Fruit fly (Drosophila melanogaster): Measurements from ENCODE around the gene CG11714.

The CG11714 gene

DNA sequence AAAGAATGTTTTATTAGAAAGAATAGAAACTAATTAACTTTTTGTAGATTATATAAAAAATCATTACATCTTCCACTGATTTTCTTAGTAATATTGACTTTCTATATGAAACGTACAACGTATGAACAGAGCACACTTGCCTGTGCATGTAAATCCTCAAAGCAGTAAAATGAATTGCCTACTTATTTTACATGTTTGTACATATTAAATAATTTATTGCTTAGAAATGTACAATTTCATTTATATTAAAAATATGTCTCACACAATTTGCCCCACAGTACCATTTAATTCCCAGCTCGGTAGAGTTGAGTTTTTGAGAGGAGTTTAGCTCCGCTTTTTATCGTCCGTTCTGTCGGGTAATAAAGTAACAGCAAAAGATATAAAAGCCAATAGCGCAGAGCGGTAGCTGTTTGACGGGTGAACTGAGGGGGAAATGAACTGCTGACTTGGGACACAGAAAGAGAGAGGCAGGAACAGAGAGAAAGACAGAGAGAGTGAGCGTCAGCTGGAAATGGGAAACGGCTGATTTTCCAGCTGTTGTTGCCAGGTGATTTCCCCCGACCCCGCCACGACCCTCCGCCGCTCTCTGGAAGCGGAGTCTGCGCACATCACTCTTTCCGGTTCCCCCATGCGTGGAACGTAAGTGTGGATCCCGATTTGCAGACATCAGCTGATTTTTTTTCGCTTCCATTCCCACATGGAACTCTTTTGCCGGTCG, 29.3 kb downstream of the CG11714 start (continued):
- TF ChIP-seq CG2712 (tag; optimal IDR thresholded peaks at IDR 0.05): no peak
- TF ChIP-seq Atf3 (GFP tag; optimal IDR thresholded peaks at IDR 0.05): no peak
- TF ChIP-seq CG17359 (tag; optimal IDR thresholded peaks at IDR 0.05): peak; percentile 30
- TF ChIP-seq Dek (tag; optimal IDR thresholded peaks at IDR 0.05): no peak
- TF ChIP-seq CG31224 (GFP tag; IDR thresholded peaks at IDR 0.05): no peak
- no peak for TF ChIP-seq Fer2 (tag; optimal IDR thresholded peaks at IDR 0.05)
- TF ChIP-seq trh (GFP tag; optimal IDR thresholded peaks at IDR 0.05): no peak
- TF ChIP-seq CG8765 (GFP tag; IDR thresholded peaks at IDR 0.05): no peak
- TF ChIP-seq dm (GFP tag; optimal IDR thresholded peaks at IDR 0.05): no peak
- peak; percentile 86 for TF ChIP-seq HLHmδ (GFP tag; optimal IDR thresholded peaks at IDR 0.05)
- TF ChIP-seq Dip3 (GFP tag; optimal IDR thresholded peaks at IDR 0.05): no peak
- no peak for TF ChIP-seq CG7357 (GFP tag; IDR thresholded peaks at IDR 0.05)
- TF ChIP-seq zf30C (GFP tag; optimal IDR thresholded peaks at IDR 0.05): no peak
- TF ChIP-seq nau (GFP tag; optimal IDR thresholded peaks at IDR 0.05): peak; percentile 41
- no peak for TF ChIP-seq CG18011 (GFP tag; optimal IDR thresholded peaks at IDR 0.05)
- TF ChIP-seq CG15514 (GFP tag; optimal IDR thresholded peaks at IDR 0.05): peak; percentile 25
- TF ChIP-seq da (GFP tag; optimal IDR thresholded peaks at IDR 0.05): no peak
- no peak for TF ChIP-seq CG14860 (GFP tag; IDR thresholded peaks at IDR 0.05; ENCODE audit: partially characterized antibody)
- no peak for TF ChIP-seq CG7987 (GFP tag; optimal IDR thresholded peaks at IDR 0.05)
- no peak for TF ChIP-seq Camta (GFP tag; optimal IDR thresholded peaks at IDR 0.05)
- TF ChIP-seq CG17385 (GFP tag; optimal IDR thresholded peaks at IDR 0.05): peak; percentile 32
- 0 out of 3 replicates have a peak, but pooled peaks have one; percentile 9 for TF ChIP-seq HLH4C (GFP tag; IDR thresholded peaks at IDR 0.05; ENCODE audit: partially characterized antibody)
- no peak for TF ChIP-seq Antp (GFP tag; optimal IDR thresholded peaks at IDR 0.05)
- no peak for TF ChIP-seq Nf-YB (GFP tag; optimal IDR thresholded peaks at IDR 0.05)
- peak; percentile 6 for TF ChIP-seq CTCF (GFP tag; optimal IDR thresholded peaks at IDR 0.05)
- TF ChIP-seq CG17361 (GFP tag; IDR thresholded peaks at IDR 0.05): no peak
- no peak for TF ChIP-seq CG15601 (tag; optimal IDR thresholded peaks at IDR 0.05)
- no peak for TF ChIP-seq Sox100B (GFP tag; optimal IDR thresholded peaks at IDR 0.05)
- TF ChIP-seq C15 (GFP tag; IDR thresholded peaks at IDR 0.05): no peak
- no peak for TF ChIP-seq vnd (GFP tag; IDR thresholded peaks at IDR 0.05; ENCODE audit: partially characterized antibody)
- peak; percentile 78; the same call in 2 of the 4 replicates for TF ChIP-seq chinmo (GFP tag; IDR thresholded peaks at IDR 0.05; ENCODE audit: partially characterized antibody)
- TF ChIP-seq pros (GFP tag; optimal IDR thresholded peaks at IDR 0.05): peak; percentile 51
- no peak for TF ChIP-seq CG2889 (GFP tag; IDR thresholded peaks at IDR 0.05)
- no peak for TF ChIP-seq grn (GFP tag; optimal IDR thresholded peaks at IDR 0.05)
- TF ChIP-seq CG10543 (GFP tag; optimal IDR thresholded peaks at IDR 0.05): peak; percentile 34
- no peak for TF ChIP-seq H2.0 (GFP tag; IDR thresholded peaks at IDR 0.05)
- no peak for TF ChIP-seq Deaf1 (tag; optimal IDR thresholded peaks at IDR 0.05)
- peak; percentile 9 for TF ChIP-seq CG12299 (tag; optimal IDR thresholded peaks at IDR 0.05)
- TF ChIP-seq Rx (GFP tag; IDR thresholded peaks at IDR 0.05): no peak
- no peak for TF ChIP-seq CG7372 (GFP tag; IDR thresholded peaks at IDR 0.05)
- peak; percentile 45 for TF ChIP-seq CG1832 (GFP tag; optimal IDR thresholded peaks at IDR 0.05)
- TF ChIP-seq jumu (GFP tag; optimal IDR thresholded peaks at IDR 0.05): no peak
- no peak for TF ChIP-seq CG9609 (GFP tag; optimal IDR thresholded peaks at IDR 0.05)
- TF ChIP-seq CG11695 (GFP tag; IDR thresholded peaks at IDR 0.05): no peak
- peak; percentile 76; the same call in 2 of the 3 replicates for TF ChIP-seq ci (GFP tag; IDR thresholded peaks at IDR 0.05)
- TF ChIP-seq Asciz (GFP tag; optimal IDR thresholded peaks at IDR 0.05): peak; percentile 23
- TF ChIP-seq Doc2 (GFP tag; IDR thresholded peaks at IDR 0.05): no peak
- TF ChIP-seq Opbp (GFP tag; IDR thresholded peaks at IDR 0.05; ENCODE audit: partially characterized antibody): no peak
- TF ChIP-seq gro (GFP tag; optimal IDR thresholded peaks at IDR 0.05): no peak
- TF ChIP-seq CG31365 (tag; optimal IDR thresholded peaks at IDR 0.05): peak; percentile 40
